Fruit fly (Drosophila melanogaster) whole organism, prepupa: Measurements from ENCODE around the gene grk.

Experiments used
- CG15336 ChIP-seq: fragments of 200-800 bp; sonication (Bioruptor generic); IDR thresholded peaks from 2 replicates; pipeline ENCODE4 v1.3.6; 2022; ENCODE audit warnings: missing biosample characterization, missing genetic modification characterization
- CG16779 ChIP-seq: fragments of 200-800 bp; sonication (Bioruptor generic); optimal IDR thresholded peaks from 3 replicates; lab custom pipeline; 2017; ENCODE audit warnings: missing biosample characterization, mild to moderate bottlenecking, missing genetic modification characterization
- CG3032 ChIP-seq: fragments of 200-800 bp; optimal IDR thresholded peaks from 2 replicates; lab custom pipeline; 2019; ENCODE audit warnings: missing biosample characterization, mild to moderate bottlenecking, missing genetic modification characterization, moderate library complexity
- CG32006 ChIP-seq: fragments of 200-800 bp; sonication (Bioruptor generic); optimal IDR thresholded peaks from 3 replicates; lab custom pipeline; 2017; ENCODE audit warnings: missing biosample characterization, mild to moderate bottlenecking, missing genetic modification characterization
- CG6276 ChIP-seq: fragments of 200-800 bp; sonication (Bioruptor generic); optimal IDR thresholded peaks from 2 replicates; lab custom pipeline; 2017; ENCODE audit warnings: missing biosample characterization, mild to moderate bottlenecking, missing genetic modification characterization
- CG7368 ChIP-seq: fragments of 200-800 bp; sonication (Bioruptor generic); optimal IDR thresholded peaks from 3 replicates; lab custom pipeline; 2016; ENCODE audit warnings: missing biosample characterization, missing genetic modification characterization
- Gug ChIP-seq: fragments of 200-800 bp; sonication (Bioruptor generic); IDR thresholded peaks from 2 replicates; pipeline ENCODE4 v1.3.6; 2022; ENCODE audit warnings: missing biosample characterization, missing genetic modification characterization
- Hr39 ChIP-seq: fragments of 200-800 bp; sonication (Bioruptor generic); optimal IDR thresholded peaks from 2 replicates; lab custom pipeline; 2016; ENCODE audit warnings: missing biosample characterization, missing genetic modification characterization
- Lpt ChIP-seq: fragments of 200-800 bp; sonication (Bioruptor generic); optimal IDR thresholded peaks from 3 replicates; lab custom pipeline; 2016; ENCODE audit warnings: missing biosample characterization, missing genetic modification characterization
- Sox102F ChIP-seq: fragments of 200-800 bp; sonication (Bioruptor generic); optimal IDR thresholded peaks from 2 replicates; lab custom pipeline; 2016; ENCODE audit warnings: missing biosample characterization, mild to moderate bottlenecking, missing genetic modification characterization
- achi ChIP-seq: fragments of 200-800 bp; sonication (Bioruptor generic); optimal IDR thresholded peaks from 3 replicates; lab custom pipeline; 2016; ENCODE audit warnings: missing biosample characterization, missing genetic modification characterization
- eg ChIP-seq: fragments of 200-800 bp; sonication (Bioruptor generic); IDR thresholded peaks from 3 replicates; pipeline ENCODE4 v1.3.6; 2022; ENCODE audit warnings: missing biosample characterization, missing genetic modification characterization
- pdm3 ChIP-seq: fragments of 200-800 bp; sonication (Bioruptor generic); optimal IDR thresholded peaks from 3 replicates; lab custom pipeline; 2016; ENCODE audit warnings: missing biosample characterization, missing genetic modification characterization
- topi ChIP-seq: fragments of 200-800 bp; sonication (Bioruptor generic); optimal IDR thresholded peaks from 3 replicates; lab custom pipeline; 2016; ENCODE audit warnings: missing biosample characterization, missing genetic modification characterization

- TF ChIP-seq Sox102F (GFP tag; lab: Kevin White, UChicago): no peak
- TF ChIP-seq topi: no peak
- no peak for TF ChIP-seq eg (GFP tag; lab: Robert Waterston, UW)
- no peak for TF ChIP-seq Gug (GFP tag; lab: Robert Waterston, UW)
- no peak for TF ChIP-seq achi (GFP tag; lab: Kevin White, UChicago)
- TF ChIP-seq CG3032: no peak
- no peak for TF ChIP-seq CG32006 (GFP tag; lab: Kevin White, UChicago)
- no peak for TF ChIP-seq Lpt (GFP tag; lab: Kevin White, UChicago)
- no peak for TF ChIP-seq pdm3 (GFP tag; lab: Kevin White, UChicago)
- no peak for TF ChIP-seq CG6276 (GFP tag; lab: Kevin White, UChicago)
- TF ChIP-seq CG7368 (GFP tag; lab: Kevin White, UChicago): no peak
- TF ChIP-seq Hr39 (GFP tag; lab: Kevin White, UChicago): no peak
- TF ChIP-seq CG15336: no peak
- TF ChIP-seq CG16779 (tag; lab: Kevin White, UChicago): no peak
Observed at dm6 chr2L:8394180-8394579, 39.2 kb downstream of the grk start, which contains the start of gene lectin-29Ca.
